Worm (Caenorhabditis elegans): ENCODE results near the gene F13A7.12.

DNA sequence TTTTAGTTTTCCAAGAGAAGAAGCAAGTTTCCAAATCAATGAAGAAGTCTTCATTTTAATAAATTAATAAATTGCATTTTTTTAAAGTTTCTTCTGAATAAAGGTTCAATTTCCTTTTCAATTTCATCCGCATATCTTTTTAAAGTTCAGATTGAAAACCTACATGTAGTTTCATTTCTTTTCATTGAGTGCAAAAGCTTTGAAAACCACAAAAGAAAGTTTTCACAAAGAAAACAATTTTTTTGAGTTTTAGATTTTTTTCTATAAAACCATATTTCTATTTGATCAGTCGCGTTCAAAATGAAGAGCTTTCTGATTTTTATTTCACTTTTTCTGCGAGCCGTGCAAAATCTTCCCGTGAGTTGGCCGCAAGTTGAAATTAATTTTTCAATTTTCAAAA, 49.8 kb downstream of the F13A7.12 start, which contains the start of gene T08G3.6:
- no peak for TF ChIP-seq jun-1 (tag; optimal IDR thresholded peaks at IDR 0.05)
- no peak for TF ChIP-seq elt-3 (tag; optimal IDR thresholded peaks at IDR 0.05)
